Fruit fly (Drosophila melanogaster): ENCODE results near the gene CG7730.
A peak's percentile ranks its signal among the peaks of the same experiment; 100 is the strongest.

CG7730 gene

DNA sequence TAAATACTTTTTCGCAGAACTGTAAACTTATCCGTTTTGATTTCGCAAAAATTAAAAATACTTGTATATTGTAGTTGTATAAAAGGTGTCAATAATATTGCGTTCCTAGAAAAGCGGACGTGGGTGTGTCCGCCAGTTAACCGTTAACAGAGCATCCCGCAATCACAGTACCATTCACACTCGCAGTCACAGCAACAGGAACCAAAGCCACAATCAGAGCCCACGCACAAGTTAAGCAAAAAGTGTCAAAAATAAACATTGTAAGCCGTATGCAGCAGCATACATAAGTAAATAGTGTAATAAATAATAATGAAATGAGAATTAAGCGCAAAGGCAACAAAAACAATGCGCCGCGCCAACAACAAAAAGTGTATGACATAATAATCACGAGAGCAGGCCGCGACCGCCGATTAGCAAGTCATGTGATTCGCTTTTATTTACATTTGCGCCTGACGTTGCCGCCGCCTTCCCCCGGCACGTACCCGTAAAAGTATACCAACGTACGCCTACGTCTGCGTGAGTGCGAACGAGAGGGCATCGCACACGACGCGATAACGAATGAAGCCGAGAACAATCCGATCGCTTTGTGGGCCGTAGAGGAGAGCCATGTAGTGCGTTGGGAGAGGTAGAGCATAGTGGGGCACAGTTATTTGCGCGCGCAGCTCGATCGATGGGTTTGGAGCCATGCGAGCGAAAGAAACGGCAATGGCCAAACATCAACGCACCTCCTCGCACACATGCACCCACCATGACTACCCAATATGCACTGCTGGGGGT is 17.4 kb upstream of the CG7730 start (continued):
- TF ChIP-seq CG8478 (optimal IDR thresholded peaks at IDR 0.05): peak; percentile 84
- TF ChIP-seq ken (GFP tag; IDR thresholded peaks at IDR 0.05): peak; percentile 48; the same call in 1 of the 3 replicates
- peak; percentile 55 for TF ChIP-seq sens-2 (GFP tag; IDR thresholded peaks at IDR 0.05)
- TF ChIP-seq CG4282 (GFP tag; optimal IDR thresholded peaks at IDR 0.05): no peak
- TF ChIP-seq zfh1 (GFP tag; IDR thresholded peaks at IDR 0.05): peak; percentile 51
- no peak for TF ChIP-seq mld (GFP tag; IDR thresholded peaks at IDR 0.05; ENCODE audit: partially characterized antibody)
- TF ChIP-seq gem (tag; optimal IDR thresholded peaks at IDR 0.05): peak; percentile 61
- TF ChIP-seq Hand (GFP tag; optimal IDR thresholded peaks at IDR 0.05): peak; percentile 45
- TF ChIP-seq Pdp1 (GFP tag; optimal IDR thresholded peaks at IDR 0.05): peak; percentile 36 to 98
- TF ChIP-seq CG17359 (tag; optimal IDR thresholded peaks at IDR 0.05): peak; percentile 46
- peak in 1 of 2 experiments; percentile 8 for TF ChIP-seq bsh (GFP tag; optimal IDR thresholded peaks at IDR 0.05)
- no peak for TF ChIP-seq CG9609 (GFP tag; optimal IDR thresholded peaks at IDR 0.05)
- TF ChIP-seq crol (GFP tag; IDR thresholded peaks at IDR 0.05): peak; percentile 100
- no peak for TF ChIP-seq CG2875 (GFP tag; optimal IDR thresholded peaks at IDR 0.05)
- peak; percentile 33 for TF ChIP-seq caup (GFP tag; optimal IDR thresholded peaks at IDR 0.05; ENCODE audit: severe bottlenecking)
- peak; percentile 11 for TF ChIP-seq CG33557 (GFP tag; optimal IDR thresholded peaks at IDR 0.05)
- peak; percentile 32 for TF ChIP-seq CG12391 (tag; optimal IDR thresholded peaks at IDR 0.05)
- TF ChIP-seq danr (GFP tag; IDR thresholded peaks at IDR 0.05): no peak
- TF ChIP-seq amos (GFP tag; IDR thresholded peaks at IDR 0.05; ENCODE audit: partially characterized antibody): peak; percentile 31; the same call in 1 of the 2 replicates
- TF ChIP-seq CG12659 (GFP tag; optimal IDR thresholded peaks at IDR 0.05): no peak
- TF ChIP-seq lbe (GFP tag; optimal IDR thresholded peaks at IDR 0.05): peak; percentile 34
- 0 out of 4 replicates have a peak, but pooled peaks have one; percentile 31 for TF ChIP-seq Dll (GFP tag; IDR thresholded peaks at IDR 0.05; ENCODE audit: partially characterized antibody)
- no peak for TF ChIP-seq CkIIα-i1 (GFP tag; IDR thresholded peaks at IDR 0.05)
- TF ChIP-seq fd3F (GFP tag; optimal IDR thresholded peaks at IDR 0.05): no peak
- no peak for TF ChIP-seq ind (GFP tag; optimal IDR thresholded peaks at IDR 0.05)
- TF ChIP-seq CG17802 (tag; optimal IDR thresholded peaks at IDR 0.05): no peak
- TF ChIP-seq az2 (GFP tag; optimal IDR thresholded peaks at IDR 0.05): no peak
- peak; percentile 52 for TF ChIP-seq tio (GFP tag; optimal IDR thresholded peaks at IDR 0.05)
- TF ChIP-seq CG32772 (GFP tag; IDR thresholded peaks at IDR 0.05): no peak
- peak; percentile 58 for TF ChIP-seq pros (GFP tag; optimal IDR thresholded peaks at IDR 0.05)
- TF ChIP-seq rib (GFP tag; IDR thresholded peaks at IDR 0.05): peak; percentile 93
- TF ChIP-seq B-H1 (GFP tag; IDR thresholded peaks at IDR 0.05): no peak; the same call in 2 of the 3 replicates
- TF ChIP-seq CG1529 (GFP tag; optimal IDR thresholded peaks at IDR 0.05): no peak
- peak; percentile 0 for TF ChIP-seq maf-S (GFP tag; optimal IDR thresholded peaks at IDR 0.05)
- peak; percentile 60 for TF ChIP-seq ash1 (GFP tag; optimal IDR thresholded peaks at IDR 0.05)
- no peak for TF ChIP-seq CG6272 (GFP tag; IDR thresholded peaks at IDR 0.05)
- TF ChIP-seq Ssrp (tag; optimal IDR thresholded peaks at IDR 0.05): peak; percentile 52
- TF ChIP-seq Lhr (GFP tag; optimal IDR thresholded peaks at IDR 0.05): no peak
- no peak for TF ChIP-seq CG12236 (GFP tag; optimal IDR thresholded peaks at IDR 0.05)
- peak; percentile 60 for TF ChIP-seq CG18599 (GFP tag; optimal IDR thresholded peaks at IDR 0.05)
- TF ChIP-seq CG8359 (GFP tag; optimal IDR thresholded peaks at IDR 0.05; ENCODE audit: borderline replicate concordance): no peak
- no peak for TF ChIP-seq Dek (tag; optimal IDR thresholded peaks at IDR 0.05)
- TF ChIP-seq B-H2 (GFP tag; optimal IDR thresholded peaks at IDR 0.05): peak; percentile 77
- TF ChIP-seq CG8281 (tag; optimal IDR thresholded peaks at IDR 0.05): no peak
- peak; percentile 88 for TF ChIP-seq CG1832 (GFP tag; optimal IDR thresholded peaks at IDR 0.05)
- TF ChIP-seq CG14441 (GFP tag; IDR thresholded peaks at IDR 0.05): peak; percentile 36
- no peak for TF ChIP-seq chif (GFP tag; optimal IDR thresholded peaks at IDR 0.05)
- TF ChIP-seq CG11723 (GFP tag; optimal IDR thresholded peaks at IDR 0.05): peak; percentile 3
